Fruit fly (Drosophila melanogaster): Measurements from ENCODE around the gene Rab9.

Rab9 gene

DNA sequence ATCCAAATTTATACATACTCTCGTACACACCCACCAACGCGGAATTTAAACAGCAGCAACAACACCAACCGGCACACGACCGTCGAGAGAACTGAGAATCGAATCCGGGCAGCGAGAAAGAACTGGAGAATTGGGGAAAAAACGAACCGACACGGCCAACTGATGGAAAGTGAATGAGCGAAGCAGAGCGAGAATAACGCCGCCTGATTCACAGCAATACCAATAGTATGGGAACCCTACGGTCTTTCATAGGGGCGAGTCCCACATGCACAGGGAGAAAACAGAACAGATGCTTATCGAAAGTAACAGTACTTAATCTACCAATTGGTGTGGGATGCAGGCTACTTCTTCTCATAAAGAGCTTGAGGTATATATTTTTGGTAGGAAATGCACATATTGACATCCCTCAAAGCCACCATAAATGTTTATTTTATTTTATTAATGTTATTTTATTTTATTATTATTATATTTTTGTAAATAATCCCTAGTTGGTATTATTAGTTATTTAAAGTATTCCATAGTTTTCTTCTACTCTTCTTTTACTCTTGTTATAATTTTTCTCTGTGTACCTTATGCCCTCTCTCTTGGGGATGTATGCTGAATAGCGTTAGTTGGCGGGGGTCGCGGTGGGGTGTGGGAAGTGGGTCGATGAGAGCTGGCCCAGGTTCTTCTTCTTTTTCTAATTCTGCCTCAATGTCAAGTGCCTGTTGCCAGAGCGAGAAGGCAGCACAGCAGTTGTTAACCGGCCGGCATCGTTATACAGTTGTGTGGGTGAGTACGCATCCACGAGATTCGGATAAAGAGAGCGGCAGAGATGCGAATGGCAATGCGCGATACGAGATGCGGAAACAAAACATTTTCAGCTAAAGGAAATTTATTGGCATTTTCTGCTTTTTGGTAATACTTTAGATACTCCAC, 33.8 kb upstream of the Rab9 start, which contains the start of gene CG17544:
TSS of gene CG17544 (minus strand) at position 177 of the 918 bp plus-strand sequence.
- peak; percentile 83 for TF ChIP-seq Snoo (tag; optimal IDR thresholded peaks at IDR 0.05)
- TF ChIP-seq fd96Ca (GFP tag; IDR thresholded peaks at IDR 0.05), result peak; percentile 66
- TF ChIP-seq Pif1A (GFP tag; optimal IDR thresholded peaks at IDR 0.05), result peak; percentile 41
- TF ChIP-seq CG4496 (GFP tag; IDR thresholded peaks at IDR 0.05), result peak; percentile 56; the same call in 2 of the 3 replicates
- no peak for TF ChIP-seq EcR (GFP tag; optimal IDR thresholded peaks at IDR 0.05)
- TF ChIP-seq CG10348 (GFP tag; IDR thresholded peaks at IDR 0.05), result no peak
- peak; percentile 84 for TF ChIP-seq CG9948 (tag; optimal IDR thresholded peaks at IDR 0.05)
- peak; percentile 71 for TF ChIP-seq CG13204 (GFP tag; optimal IDR thresholded peaks at IDR 0.05)
- TF ChIP-seq CG15710 (tag; optimal IDR thresholded peaks at IDR 0.05), result peak; percentile 83
- TF ChIP-seq CG32121 (GFP tag; IDR thresholded peaks at IDR 0.05), result peak; percentile 49; the same call in 1 of the 2 replicates
- TF ChIP-seq CG12605 (GFP tag; IDR thresholded peaks at IDR 0.05), result peak; percentile 76
- TF ChIP-seq CG17806 (tag; optimal IDR thresholded peaks at IDR 0.05), result peak; percentile 77
- TF ChIP-seq D1 (tag; optimal IDR thresholded peaks at IDR 0.05), result no peak
- peak; percentile 85 for TF ChIP-seq CG8159 (tag; optimal IDR thresholded peaks at IDR 0.05)
- peak; percentile 51 for TF ChIP-seq CG8301 (tag; optimal IDR thresholded peaks at IDR 0.05)
- no peak; the same call in 1 of the 2 replicates for TF ChIP-seq rn (GFP tag; IDR thresholded peaks at IDR 0.05)
- no peak for TF ChIP-seq Pif1B (GFP tag; optimal IDR thresholded peaks at IDR 0.05)
- peak; percentile 63 for TF ChIP-seq CG34367 (tag; optimal IDR thresholded peaks at IDR 0.05)
- TF ChIP-seq Ets98B (GFP tag; IDR thresholded peaks at IDR 0.05), result peak; percentile 46
- peak; percentile 88 for TF ChIP-seq CG14655 (GFP tag; optimal IDR thresholded peaks at IDR 0.05)
- no peak for TF ChIP-seq gl (tag; optimal IDR thresholded peaks at IDR 0.05)

DNA sequence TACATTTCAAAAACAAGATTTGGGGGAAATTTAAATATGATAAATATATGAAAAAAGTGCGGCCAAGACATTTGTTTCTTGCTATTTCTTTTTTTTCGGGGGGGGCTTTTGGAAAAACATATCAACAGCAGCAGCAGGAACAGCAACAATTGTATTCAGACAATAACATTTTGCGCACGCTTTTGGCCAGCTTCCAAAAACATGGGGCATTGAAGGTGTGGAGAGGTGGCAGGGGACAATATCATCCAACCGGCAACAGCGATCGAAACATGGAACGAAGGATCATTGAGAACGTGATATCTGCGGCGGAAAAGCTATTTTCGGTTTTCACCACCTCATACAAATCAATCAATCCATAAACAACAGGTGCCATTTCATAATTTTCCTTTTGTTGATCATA, 30.5 kb upstream of the Rab9 start:
- TF ChIP-seq CG10348 (GFP tag; IDR thresholded peaks at IDR 0.05) (no peak), rn (GFP tag; IDR thresholded peaks at IDR 0.05) (no peak), EcR (GFP tag; optimal IDR thresholded peaks at IDR 0.05) (no peak), CG15710 (tag; optimal IDR thresholded peaks at IDR 0.05) (no peak), CG9948 (tag; optimal IDR thresholded peaks at IDR 0.05) (no peak), D1 (tag; optimal IDR thresholded peaks at IDR 0.05) (no peak), Snoo (tag; optimal IDR thresholded peaks at IDR 0.05) (no peak), Pif1B (GFP tag; optimal IDR thresholded peaks at IDR 0.05) (no peak), CG12605 (GFP tag; IDR thresholded peaks at IDR 0.05) (no peak), CG17806 (tag; optimal IDR thresholded peaks at IDR 0.05) (no peak), CG14655 (GFP tag; optimal IDR thresholded peaks at IDR 0.05) (no peak), CG8301 (tag; optimal IDR thresholded peaks at IDR 0.05) (no peak), Ets98B (GFP tag; IDR thresholded peaks at IDR 0.05) (no peak), fd96Ca (GFP tag; IDR thresholded peaks at IDR 0.05) (no peak), Pif1A (GFP tag; optimal IDR thresholded peaks at IDR 0.05) (no peak), CG13204 (GFP tag; optimal IDR thresholded peaks at IDR 0.05) (no peak), gl (tag; optimal IDR thresholded peaks at IDR 0.05) (no peak), CG8159 (tag; optimal IDR thresholded peaks at IDR 0.05) (no peak), CG32121 (GFP tag; IDR thresholded peaks at IDR 0.05) (no peak)

DNA sequence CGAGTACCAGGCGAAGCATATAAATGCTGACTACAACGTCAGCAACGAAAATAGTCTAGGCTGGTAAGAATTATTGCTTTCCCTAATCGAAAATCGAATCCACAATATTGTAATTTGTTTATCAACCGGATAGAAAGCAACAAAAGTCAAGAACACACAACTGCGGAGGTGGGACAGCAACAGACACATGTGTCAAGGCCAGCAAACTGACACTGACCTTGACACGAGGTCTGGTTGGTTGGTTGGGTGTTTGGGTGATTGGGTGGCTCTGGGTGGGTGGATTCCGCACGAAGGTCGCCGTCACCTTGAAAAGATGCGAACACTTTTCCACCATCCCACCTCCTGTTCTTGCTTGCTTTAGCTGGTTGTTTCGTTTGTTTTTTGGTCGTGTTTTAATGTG, 29.7 kb upstream of the Rab9 start:
- TF ChIP-seq rn (GFP tag; IDR thresholded peaks at IDR 0.05) (no peak), CG32121 (GFP tag; IDR thresholded peaks at IDR 0.05) (no peak), CG8301 (tag; optimal IDR thresholded peaks at IDR 0.05) (no peak), CG15710 (tag; optimal IDR thresholded peaks at IDR 0.05) (no peak), Snoo (tag; optimal IDR thresholded peaks at IDR 0.05) (no peak), D1 (tag; optimal IDR thresholded peaks at IDR 0.05) (no peak), EcR (GFP tag; optimal IDR thresholded peaks at IDR 0.05) (no peak), CG34367 (tag; optimal IDR thresholded peaks at IDR 0.05) (no peak), gl (tag; optimal IDR thresholded peaks at IDR 0.05) (no peak), CG14655 (GFP tag; optimal IDR thresholded peaks at IDR 0.05) (no peak), CG8159 (tag; optimal IDR thresholded peaks at IDR 0.05) (no peak), CG12605 (GFP tag; IDR thresholded peaks at IDR 0.05) (no peak), CG4496 (GFP tag; IDR thresholded peaks at IDR 0.05) (no peak), Ets98B (GFP tag; IDR thresholded peaks at IDR 0.05) (no peak), Pif1B (GFP tag; optimal IDR thresholded peaks at IDR 0.05) (no peak), Pif1A (GFP tag; optimal IDR thresholded peaks at IDR 0.05) (no peak)

DNA sequence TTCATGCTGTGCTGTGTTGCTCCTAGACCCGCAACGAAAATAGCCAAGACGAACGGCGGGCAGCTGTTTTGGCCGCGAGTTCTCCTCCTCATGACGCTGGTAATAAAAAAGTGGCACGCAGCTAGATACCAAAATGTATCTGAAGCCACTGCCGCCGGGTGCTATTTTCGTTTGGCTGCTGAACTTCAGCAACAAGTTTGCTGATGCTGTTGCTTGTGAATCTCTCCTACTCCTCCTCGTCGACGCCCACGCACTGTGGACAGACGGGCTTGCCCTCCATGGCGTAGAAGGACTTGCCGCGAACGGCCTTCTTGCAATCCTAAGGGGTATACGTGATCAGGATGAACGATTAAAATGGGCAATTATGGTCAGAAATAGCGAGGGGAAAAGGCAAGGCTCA, 29.0 kb upstream of the Rab9 start:
- no peak for TF ChIP-seq rn (GFP tag; IDR thresholded peaks at IDR 0.05)
- no peak for TF ChIP-seq Snoo (tag; optimal IDR thresholded peaks at IDR 0.05)
- TF ChIP-seq Pif1A (GFP tag; optimal IDR thresholded peaks at IDR 0.05), result no peak
- no peak for TF ChIP-seq fd96Ca (GFP tag; IDR thresholded peaks at IDR 0.05)
- peak; percentile 17; the same call in 1 of the 2 replicates for TF ChIP-seq CG32121 (GFP tag; IDR thresholded peaks at IDR 0.05)

DNA sequence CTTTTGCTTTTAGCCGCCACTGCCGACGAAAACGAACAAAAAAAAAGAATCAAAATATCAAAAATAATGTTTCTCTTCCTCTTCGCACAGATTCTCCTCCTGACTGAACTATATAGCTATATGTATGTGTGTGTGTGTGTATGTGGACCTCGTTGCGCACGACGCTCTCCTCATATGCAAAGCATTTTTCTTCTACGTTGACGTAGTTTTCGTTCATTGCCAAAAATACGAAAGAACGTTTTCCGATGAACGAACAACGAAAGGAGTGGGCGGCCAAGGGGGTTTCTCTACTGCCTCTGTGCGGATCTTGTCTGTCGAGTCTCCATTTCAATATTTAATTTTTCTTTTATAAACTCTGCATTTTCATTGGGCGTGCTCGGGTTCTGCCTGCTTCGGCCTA, 27.6 kb upstream of the Rab9 start:
- TF ChIP-seq CG17806 (tag; optimal IDR thresholded peaks at IDR 0.05) (no peak), Pif1A (GFP tag; optimal IDR thresholded peaks at IDR 0.05) (no peak), CG32121 (GFP tag; IDR thresholded peaks at IDR 0.05) (0 out of 2 replicates have a peak, but pooled peaks have one; percentile 39)

All from whole organism, pupa.